Fruit fly (Drosophila melanogaster) whole organism, prepupa: ENCODE measurements around the gene Cse1.

Experiments used
- Blimp-1 ChIP-seq: fragments of 200-800 bp; sonication (Bioruptor generic); optimal IDR thresholded peaks from 3 replicates; lab custom pipeline; 2017; ENCODE audit warnings: missing biosample characterization, missing genetic modification characterization, mild to moderate bottlenecking, moderate library complexity, missing genetic modification reagents
- CG10631 ChIP-seq: fragments of 200-800 bp; sonication (Bioruptor generic); optimal IDR thresholded peaks from 2 replicates; lab custom pipeline; 2016; ENCODE audit warnings: missing biosample characterization, missing genetic modification characterization
- CG11294 ChIP-seq: fragments of 200-800 bp; sonication (Bioruptor generic); IDR thresholded peaks from 2 replicates; pipeline ENCODE4 v1.3.6; 2022; ENCODE audit warnings: missing biosample characterization, missing genetic modification characterization
- CG11762 ChIP-seq: fragments of 200-800 bp; sonication (Bioruptor generic); optimal IDR thresholded peaks from 3 replicates; lab custom pipeline; 2016; ENCODE audit warnings: missing biosample characterization, missing genetic modification characterization; ENCODE audit not compliant: insufficient read depth
- CG11902 ChIP-seq: fragments of 200-800 bp; sonication (Bioruptor generic); optimal IDR thresholded peaks from 3 replicates; lab custom pipeline; 2016; ENCODE audit warnings: missing biosample characterization, missing genetic modification characterization
- CG15336 ChIP-seq: fragments of 200-800 bp; sonication (Bioruptor generic); IDR thresholded peaks from 2 replicates; pipeline ENCODE4 v1.3.6; 2022; ENCODE audit warnings: missing biosample characterization, missing genetic modification characterization
- CG1621 ChIP-seq: fragments of 200-800 bp; sonication (Bioruptor generic); optimal IDR thresholded peaks from 3 replicates; lab custom pipeline; 2018; ENCODE audit warnings: missing biosample characterization, mild to moderate bottlenecking, missing genetic modification characterization
- CG16779 ChIP-seq: fragments of 200-800 bp; sonication (Bioruptor generic); optimal IDR thresholded peaks from 3 replicates; lab custom pipeline; 2017; ENCODE audit warnings: missing biosample characterization, mild to moderate bottlenecking, missing genetic modification characterization
- CG3032 ChIP-seq: fragments of 200-800 bp; optimal IDR thresholded peaks from 2 replicates; lab custom pipeline; 2019; ENCODE audit warnings: missing biosample characterization, mild to moderate bottlenecking, missing genetic modification characterization, moderate library complexity
- CG32006 ChIP-seq: fragments of 200-800 bp; sonication (Bioruptor generic); optimal IDR thresholded peaks from 3 replicates; lab custom pipeline; 2017; ENCODE audit warnings: missing biosample characterization, mild to moderate bottlenecking, missing genetic modification characterization
- CG34406 ChIP-seq: fragments of 200-800 bp; sonication (Bioruptor generic); optimal IDR thresholded peaks from 3 replicates; lab custom pipeline; 2016; ENCODE audit warnings: missing biosample characterization, missing genetic modification characterization
- CG3919 ChIP-seq: fragments of 200-800 bp; sonication (Bioruptor generic); optimal IDR thresholded peaks from 3 replicates; lab custom pipeline; 2016; ENCODE audit warnings: missing biosample characterization, missing genetic modification characterization
- CG4318 ChIP-seq: fragments of 200-800 bp; sonication (Bioruptor generic); optimal IDR thresholded peaks from 3 replicates; lab custom pipeline; 2017; ENCODE audit warnings: missing biosample characterization, mild to moderate bottlenecking, missing genetic modification characterization
- CG6163 ChIP-seq: fragments of 200-800 bp; sonication (Bioruptor generic); IDR thresholded peaks from 3 replicates; pipeline ENCODE4 v1.3.6; 2022; ENCODE audit warnings: missing biosample characterization, missing genetic modification characterization
- CG6792 ChIP-seq: fragments of 200-800 bp; sonication (Bioruptor generic); optimal IDR thresholded peaks from 3 replicates; lab custom pipeline; 2016; ENCODE audit warnings: missing biosample characterization, missing genetic modification characterization
- CG6808 ChIP-seq: fragments of 200-800 bp; sonication (Bioruptor generic); optimal IDR thresholded peaks from 3 replicates; lab custom pipeline; 2017; ENCODE audit warnings: missing biosample characterization, missing genetic modification characterization, mild to moderate bottlenecking, moderate library complexity, missing genetic modification reagents
- CG6854 ChIP-seq: fragments of 200-800 bp; sonication (Bioruptor generic); optimal IDR thresholded peaks from 2 replicates; lab custom pipeline; 2017; ENCODE audit warnings: missing biosample characterization, mild to moderate bottlenecking, missing genetic modification characterization
- CG8119 ChIP-seq: fragments of 200-800 bp; sonication (Bioruptor generic); IDR thresholded peaks from 3 replicates; pipeline ENCODE4 v1.3.6; 2022; ENCODE audit warnings: missing biosample characterization, missing genetic modification characterization
- CG8319 ChIP-seq: fragments of 200-800 bp; sonication (Bioruptor generic); optimal IDR thresholded peaks from 3 replicates; lab custom pipeline; 2016; ENCODE audit warnings: missing biosample characterization, missing genetic modification characterization
- CG8632 ChIP-seq: fragments of 200-800 bp; sonication (Bioruptor generic); optimal IDR thresholded peaks from 3 replicates; lab custom pipeline; 2016; ENCODE audit warnings: missing biosample characterization, missing genetic modification characterization
- CG9139 ChIP-seq: fragments of 200-800 bp; sonication (Bioruptor generic); optimal IDR thresholded peaks from 3 replicates; lab custom pipeline; 2017; ENCODE audit warnings: missing biosample characterization, mild to moderate bottlenecking, missing genetic modification characterization
- Eip75B ChIP-seq: fragments of 200-800 bp; sonication (Bioruptor generic); optimal IDR thresholded peaks from 3 replicates; lab custom pipeline; 2016; ENCODE audit warnings: missing biosample characterization, missing genetic modification characterization
- Eip78C ChIP-seq: fragments of 200-800 bp; sonication (Bioruptor generic); peaks from one replicate; lab custom pipeline; 2016; ENCODE audit warnings: missing biosample characterization, missing genetic modification characterization
- Eip93F ChIP-seq: fragments of 200-800 bp; sonication (Bioruptor generic); optimal IDR thresholded peaks from 2 replicates; lab custom pipeline; 2016; ENCODE audit warnings: missing biosample characterization, mild to moderate bottlenecking, missing genetic modification characterization
- Ets21C ChIP-seq: fragments of 200-800 bp; sonication (Bioruptor generic); optimal IDR thresholded peaks from 3 replicates; lab custom pipeline; 2016; ENCODE audit warnings: missing biosample characterization, missing genetic modification characterization
- Gug ChIP-seq: fragments of 200-800 bp; sonication (Bioruptor generic); IDR thresholded peaks from 2 replicates; pipeline ENCODE4 v1.3.6; 2022; ENCODE audit warnings: missing biosample characterization, missing genetic modification characterization
- Hr38 ChIP-seq: sonication (Bioruptor generic); optimal IDR thresholded peaks from 2 replicates; lab custom pipeline; 2016; ENCODE audit warnings: missing biosample characterization, missing genetic modification characterization
- Hr39 ChIP-seq: fragments of 200-800 bp; sonication (Bioruptor generic); optimal IDR thresholded peaks from 2 replicates; lab custom pipeline; 2016; ENCODE audit warnings: missing biosample characterization, missing genetic modification characterization
- Hr4 ChIP-seq: fragments of 200-800 bp; sonication (Bioruptor generic); optimal IDR thresholded peaks from 3 replicates; lab custom pipeline; 2016; ENCODE audit warnings: missing biosample characterization, missing genetic modification characterization
- Lpt ChIP-seq: fragments of 200-800 bp; sonication (Bioruptor generic); optimal IDR thresholded peaks from 3 replicates; lab custom pipeline; 2016; ENCODE audit warnings: missing biosample characterization, missing genetic modification characterization
- Met ChIP-seq: fragments of 200-800 bp; sonication (Bioruptor generic); optimal IDR thresholded peaks from 3 replicates; lab custom pipeline; 2016; ENCODE audit warnings: missing biosample characterization, missing genetic modification characterization
- OdsH ChIP-seq: fragments of 200-800 bp; sonication (Bioruptor generic); optimal IDR thresholded peaks from 3 replicates; lab custom pipeline; 2016; ENCODE audit warnings: missing biosample characterization, missing genetic modification characterization
- Smox ChIP-seq: fragments of 200-800 bp; sonication (Bioruptor generic); optimal IDR thresholded peaks from 3 replicates; lab custom pipeline; 2016; ENCODE audit warnings: missing biosample characterization, missing genetic modification characterization
- Sox102F ChIP-seq: fragments of 200-800 bp; sonication (Bioruptor generic); optimal IDR thresholded peaks from 2 replicates; lab custom pipeline; 2016; ENCODE audit warnings: missing biosample characterization, mild to moderate bottlenecking, missing genetic modification characterization
- Sox14 ChIP-seq: fragments of 200-800 bp; sonication (Bioruptor generic); optimal IDR thresholded peaks from 3 replicates; lab custom pipeline; 2016; ENCODE audit warnings: missing biosample characterization, missing genetic modification characterization
- Sox15 ChIP-seq: fragments of 200-800 bp; sonication (Bioruptor generic); optimal IDR thresholded peaks from 3 replicates; lab custom pipeline; 2016; ENCODE audit warnings: missing biosample characterization, missing genetic modification characterization
- achi ChIP-seq: fragments of 200-800 bp; sonication (Bioruptor generic); optimal IDR thresholded peaks from 3 replicates; lab custom pipeline; 2016; ENCODE audit warnings: missing biosample characterization, missing genetic modification characterization
- cyc ChIP-seq: fragments of 200-800 bp; sonication (Bioruptor generic); optimal IDR thresholded peaks from 3 replicates; lab custom pipeline; 2016; ENCODE audit warnings: missing biosample characterization, missing genetic modification characterization
- dac ChIP-seq: fragments of 200-800 bp; sonication (Bioruptor generic); optimal IDR thresholded peaks from 2 replicates; lab custom pipeline; 2017; ENCODE audit warnings: missing biosample characterization, mild to moderate bottlenecking, missing genetic modification characterization
- eg ChIP-seq: fragments of 200-800 bp; sonication (Bioruptor generic); IDR thresholded peaks from 3 replicates; pipeline ENCODE4 v1.3.6; 2022; ENCODE audit warnings: missing biosample characterization, missing genetic modification characterization
- esn ChIP-seq: fragments of 200-800 bp; sonication (Bioruptor generic); optimal IDR thresholded peaks from 2 replicates; lab custom pipeline; 2016; ENCODE audit warnings: missing biosample characterization, mild to moderate bottlenecking, missing genetic modification characterization, moderate library complexity
- fd85E ChIP-seq: fragments of 200-800 bp; sonication (Bioruptor generic); optimal IDR thresholded peaks from 3 replicates; lab custom pipeline; 2016; ENCODE audit warnings: missing biosample characterization, missing genetic modification characterization
- fkh ChIP-seq: fragments of 200-800 bp; sonication (Bioruptor generic); optimal IDR thresholded peaks from 3 replicates; lab custom pipeline; 2017; ENCODE audit warnings: missing biosample characterization, mild to moderate bottlenecking, missing genetic modification characterization, moderate library complexity
- lz ChIP-seq: fragments of 200-800 bp; sonication (Bioruptor generic); optimal IDR thresholded peaks from 3 replicates; lab custom pipeline; 2016; ENCODE audit warnings: missing biosample characterization, missing genetic modification characterization
- pdm3 ChIP-seq: fragments of 200-800 bp; sonication (Bioruptor generic); optimal IDR thresholded peaks from 3 replicates; lab custom pipeline; 2016; ENCODE audit warnings: missing biosample characterization, missing genetic modification characterization
- salr ChIP-seq, 2 experiments: fragments of 200-800 bp; sonication (Bioruptor generic); optimal IDR thresholded peaks; 3 replicates each; lab custom pipeline; 2016 to 2018; ENCODE audit warnings: missing biosample characterization in 2 of 2, missing genetic modification characterization in 2 of 2, mild to moderate bottlenecking in 1 of 2
- ss ChIP-seq, 2 experiments: fragments of 200-800 bp; sonication (Bioruptor generic); optimal IDR thresholded peaks; 2 replicates in 1 of 2; 3 replicates in 1 of 2; lab custom pipeline; 2017 to 2018; ENCODE audit warnings: mild to moderate bottlenecking in 2 of 2, missing biosample characterization in 2 of 2, missing genetic modification characterization in 2 of 2, moderate library complexity in 1 of 2
- svp ChIP-seq: fragments of 200-800 bp; sonication (Bioruptor generic); peaks from one replicate; lab custom pipeline; 2016; ENCODE audit warnings: missing biosample characterization, missing genetic modification characterization
- topi ChIP-seq: fragments of 200-800 bp; sonication (Bioruptor generic); optimal IDR thresholded peaks from 3 replicates; lab custom pipeline; 2016; ENCODE audit warnings: missing biosample characterization, missing genetic modification characterization
- vri ChIP-seq: fragments of 200-800 bp; sonication (Bioruptor generic); optimal IDR thresholded peaks from 3 replicates; lab custom pipeline; 2016; ENCODE audit warnings: missing biosample characterization, mild to moderate bottlenecking, missing genetic modification characterization

Gene Cse1

dm6 chr2L:16804376-16804934 lies 20.6 kb downstream of the Cse1 start, which contains the start of gene CG13272 (continued):
- TF ChIP-seq salr (GFP tag; optimal IDR thresholded peaks at IDR 0.05; lab: Kevin White, UChicago) (no peak), CG8119 (GFP tag; lab: Robert Waterston, UW) (peak; percentile 48; the same call in 2 of the 3 replicates), CG16779 (no peak), Sox15 (no peak), CG4318 (GFP tag; lab: Kevin White, UChicago) (peak; percentile 59), Smox (GFP tag; lab: Kevin White, UChicago) (no peak), topi (GFP tag; lab: Kevin White, UChicago) (no peak), CG10631 (GFP tag; lab: Kevin White, UChicago) (no peak), Met (GFP tag; lab: Kevin White, UChicago) (no peak), CG32006 (GFP tag; lab: Kevin White, UChicago) (peak; percentile 83)

dm6 chr2L:16803638-16804037 lies 21.4 kb downstream of the Cse1 start:
- TF ChIP-seq OdsH (GFP tag; lab: Kevin White, UChicago) (peak; percentile 17), CG15336 (GFP tag; lab: Robert Waterston, UW) (peak; percentile 83), Sox15 (no peak), dac (no peak), Ets21C (no peak), Blimp-1 (GFP tag; lab: Kevin White, UChicago) (no peak), lz (no peak), Eip75B (GFP tag; lab: Kevin White, UChicago) (no peak), CG34406 (GFP tag; lab: Kevin White, UChicago) (no peak), Sox102F (GFP tag; lab: Kevin White, UChicago) (no peak), esn (GFP tag; lab: Kevin White, UChicago) (no peak), CG4318 (GFP tag; lab: Kevin White, UChicago) (peak; percentile 46), svp (GFP tag; lab: Kevin White, UChicago) (peak; percentile 65), CG8632 (GFP tag; lab: Kevin White, UChicago) (no peak), Hr4 (GFP tag; lab: Kevin White, UChicago) (peak; percentile 74), CG3919 (no peak), CG11762 (GFP tag; lab: Kevin White, UChicago) (no peak), fd85E (GFP tag; lab: Kevin White, UChicago) (no peak), CG11902 (GFP tag; lab: Kevin White, UChicago) (no peak), Hr38 (GFP tag; lab: Kevin White, UChicago) (no peak), CG6854 (GFP tag; lab: Kevin White, UChicago) (no peak), CG6163 (GFP tag; lab: Robert Waterston, UW) (0 out of 3 replicates have a peak, but pooled peaks have one; percentile 36), Eip93F (GFP tag; lab: Kevin White, UChicago) (no peak), CG16779 (no peak), fkh (GFP tag; lab: Kevin White, UChicago) (no peak), Hr39 (GFP tag; lab: Kevin White, UChicago) (no peak), CG6792 (GFP tag; lab: Kevin White, UChicago) (no peak), CG1621 (tag; lab: Kevin White, UChicago) (no peak), cyc (GFP tag; lab: Kevin White, UChicago) (no peak), Lpt (GFP tag; lab: Kevin White, UChicago) (peak; percentile 6), CG8319 (GFP tag; lab: Kevin White, UChicago) (no peak), Gug (GFP tag; lab: Robert Waterston, UW) (peak; percentile 49), vri (GFP tag; lab: Kevin White, UChicago) (no peak), CG3032 (no peak), CG9139 (no peak), Sox14 (no peak), ss (GFP tag; optimal IDR thresholded peaks at IDR 0.05; lab: Kevin White, UChicago) (no peak), eg (GFP tag; lab: Robert Waterston, UW) (peak; percentile 71), CG6808 (GFP tag; lab: Kevin White, UChicago) (no peak), CG11294 (GFP tag; lab: Robert Waterston, UW) (0 out of 2 replicates have a peak, but pooled peaks have one; percentile 11), salr (GFP tag; optimal IDR thresholded peaks at IDR 0.05; lab: Kevin White, UChicago) (no peak), Eip78C (peak; percentile 77), pdm3 (GFP tag; lab: Kevin White, UChicago) (peak; percentile 27), Met (GFP tag; lab: Kevin White, UChicago) (no peak), achi (GFP tag; lab: Kevin White, UChicago) (peak; percentile 32)
